Fruit fly (Drosophila melanogaster) whole organism, embryonic: Measurements from ENCODE around the gene Rab9.
A peak's percentile ranks its signal among the peaks of the same experiment; 100 is the strongest.

ENCODE experiments used
- Adf1 ChIP-seq: fragments of 200-800 bp; sonication (Bioruptor generic); IDR thresholded peaks from 2 replicates; pipeline ENCODE4 v1.3.6; 2022; ENCODE audit warnings: missing biosample characterization, missing genetic modification characterization
- Aef1 ChIP-seq: fragments of 200-800 bp; sonication (Bioruptor generic); IDR thresholded peaks from 3 replicates; pipeline ENCODE4 v1.3.6; 2022; ENCODE audit warnings: missing biosample characterization, missing genetic modification characterization
- Awh ChIP-seq: fragments of 200-800 bp; sonication (Bioruptor generic); IDR thresholded peaks from 2 replicates; pipeline ENCODE4, ENCODE4 v1.3.6; 2022; ENCODE audit warnings: missing biosample characterization, missing genetic modification characterization
- B-H2 ChIP-seq: fragments of 200-800 bp; sonication (Bioruptor generic); optimal IDR thresholded peaks from 2 replicates; lab custom pipeline; 2018; ENCODE audit warnings: missing biosample characterization, mild to moderate bottlenecking, missing genetic modification characterization
- BEAF-32 ChIP-seq: fragments of 200-800 bp; sonication (Bioruptor generic); optimal IDR thresholded peaks from 3 replicates; lab custom pipeline; 2017; ENCODE audit warnings: missing biosample characterization, missing genetic modification characterization, mild to moderate bottlenecking, moderate library complexity, missing genetic modification reagents
- BtbVII ChIP-seq: fragments of 200-800 bp; sonication (Bioruptor generic); optimal IDR thresholded peaks from 3 replicates; lab custom pipeline; 2017; ENCODE audit warnings: missing biosample characterization, mild to moderate bottlenecking, missing genetic modification characterization
- CG10209 ChIP-seq: fragments of 200-800 bp; sonication (Bioruptor generic); optimal IDR thresholded peaks from 3 replicates; lab custom pipeline; 2017; ENCODE audit warnings: missing biosample characterization, mild to moderate bottlenecking, missing genetic modification characterization, missing genetic modification reagents
- CG11695 ChIP-seq: fragments of 200-800 bp; sonication (Bioruptor generic); IDR thresholded peaks from 3 replicates; pipeline ENCODE4 v1.3.6; 2022; ENCODE audit warnings: missing biosample characterization, missing genetic modification characterization
- CG12071 ChIP-seq: fragments of 200-800 bp; sonication (Bioruptor generic); optimal IDR thresholded peaks from 3 replicates; lab custom pipeline; 2018; ENCODE audit warnings: missing biosample characterization, mild to moderate bottlenecking, missing genetic modification characterization
- CG1233 ChIP-seq: fragments of 200-800 bp; sonication (Bioruptor generic); optimal IDR thresholded peaks from 4 replicates; lab custom pipeline; 2018; ENCODE audit warnings: missing biosample characterization, mild to moderate bottlenecking, missing genetic modification characterization
- CG17829 ChIP-seq: fragments of 200-800 bp; optimal IDR thresholded peaks from 2 replicates; lab custom pipeline; 2019; ENCODE audit warnings: missing biosample characterization, mild to moderate bottlenecking, missing genetic modification characterization, moderate library complexity
- CG18262 ChIP-seq: fragments of 200-800 bp; optimal IDR thresholded peaks from 3 replicates; lab custom pipeline; 2019; ENCODE audit warnings: missing biosample characterization, mild to moderate bottlenecking, missing genetic modification characterization, moderate library complexity
- CG34224 ChIP-seq: fragments of 200-800 bp; sonication (Bioruptor generic); IDR thresholded peaks from 3 replicates; pipeline ENCODE4 v1.3.6; 2022; ENCODE audit warnings: missing biosample characterization, missing genetic modification characterization; ENCODE audit not compliant: partially characterized antibody
- CG34422 ChIP-seq: fragments of 200-800 bp; sonication (Bioruptor generic); IDR thresholded peaks from 3 replicates; pipeline ENCODE4 v1.3.6; 2022; ENCODE audit warnings: missing biosample characterization, missing genetic modification characterization
- CG4617 ChIP-seq: fragments of 200-800 bp; sonication (Bioruptor generic); optimal IDR thresholded peaks from 3 replicates; lab custom pipeline; 2016; ENCODE audit warnings: missing biosample characterization, missing genetic modification characterization, borderline replicate concordance
- CG5245 ChIP-seq: fragments of 200-800 bp; sonication (Bioruptor generic); optimal IDR thresholded peaks from 3 replicates; lab custom pipeline; 2016; ENCODE audit warnings: missing biosample characterization, missing genetic modification characterization
- CG6272 ChIP-seq: fragments of 200-800 bp; sonication (Bioruptor generic); IDR thresholded peaks from 2 replicates; pipeline ENCODE4 v1.3.6; 2022; ENCODE audit warnings: missing biosample characterization, missing genetic modification characterization
- CG6683 ChIP-seq: fragments of 200-800 bp; sonication (Bioruptor generic); optimal IDR thresholded peaks from 2 replicates; lab custom pipeline; 2017; ENCODE audit warnings: missing biosample characterization, mild to moderate bottlenecking, missing genetic modification characterization, missing genetic modification reagents
- CG7357 ChIP-seq: fragments of 200-800 bp; sonication (Bioruptor generic); IDR thresholded peaks from 3 replicates; pipeline ENCODE4 v1.3.6; 2022; ENCODE audit warnings: missing biosample characterization, missing genetic modification characterization
- CG7372 ChIP-seq: fragments of 200-800 bp; sonication (Bioruptor generic); IDR thresholded peaks from 2 replicates; pipeline ENCODE4 v1.3.6; 2022; ENCODE audit warnings: missing biosample characterization, missing genetic modification characterization
- CG8388 ChIP-seq: fragments of 200-800 bp; sonication (Bioruptor generic); optimal IDR thresholded peaks from 2 replicates; lab custom pipeline; 2019; ENCODE audit warnings: missing biosample characterization, mild to moderate bottlenecking, missing genetic modification characterization, moderate library complexity
- CG8478 ChIP-seq: fragments of >200 bp; optimal IDR thresholded peaks from 2 replicates; lab custom pipeline; 2018
- CG9727 ChIP-seq: fragments of 200-800 bp; sonication (Bioruptor generic); optimal IDR thresholded peaks from 3 replicates; lab custom pipeline; 2017; ENCODE audit warnings: missing biosample characterization, mild to moderate bottlenecking, missing genetic modification characterization
- D19B ChIP-seq: fragments of 200-800 bp; sonication (Bioruptor generic); optimal IDR thresholded peaks from 2 replicates; lab custom pipeline; 2017; ENCODE audit warnings: missing biosample characterization, mild to moderate bottlenecking, missing genetic modification characterization
- Deaf1 ChIP-seq: fragments of 200-800 bp; optimal IDR thresholded peaks from 3 replicates; lab custom pipeline; 2019; ENCODE audit warnings: missing biosample characterization, mild to moderate bottlenecking, missing genetic modification characterization, moderate library complexity
- Fer2 ChIP-seq: fragments of 200-800 bp; sonication (Bioruptor generic); optimal IDR thresholded peaks from 2 replicates; lab custom pipeline; 2018; ENCODE audit warnings: missing biosample characterization, mild to moderate bottlenecking, missing genetic modification characterization, moderate library complexity
- Kr ChIP-seq: fragments of 200-800 bp; sonication (Bioruptor generic); optimal IDR thresholded peaks from 2 replicates; lab custom pipeline; 2017; ENCODE audit warnings: missing biosample characterization, mild to moderate bottlenecking, missing genetic modification characterization
- Nf-YB ChIP-seq: fragments of 200-800 bp; sonication (Bioruptor generic); optimal IDR thresholded peaks from 3 replicates; lab custom pipeline; 2019; ENCODE audit warnings: missing biosample characterization, mild to moderate bottlenecking, missing genetic modification characterization, moderate library complexity
- Ptx1 ChIP-seq: fragments of 200-800 bp; sonication (Bioruptor generic); IDR thresholded peaks from 2 replicates; pipeline ENCODE4 v1.3.6; 2022; ENCODE audit warnings: missing biosample characterization, missing genetic modification characterization
- Xrp1 ChIP-seq: fragments of 200-800 bp; sonication (Bioruptor generic); IDR thresholded peaks from 2 replicates; pipeline ENCODE4 v1.3.6; 2022; ENCODE audit warnings: missing biosample characterization, missing genetic modification characterization
- abd-A ChIP-seq: fragments of 200-800 bp; sonication (Bioruptor generic); optimal IDR thresholded peaks from 3 replicates; lab custom pipeline; 2019; ENCODE audit warnings: missing biosample characterization, mild to moderate bottlenecking, missing genetic modification characterization, moderate library complexity
- ac ChIP-seq: fragments of 200-800 bp; sonication (Bioruptor generic); optimal IDR thresholded peaks from 3 replicates; lab custom pipeline; 2017; ENCODE audit warnings: missing biosample characterization, mild to moderate bottlenecking, missing genetic modification characterization
- chn ChIP-seq: fragments of 200-800 bp; sonication (Bioruptor generic); optimal IDR thresholded peaks from 2 replicates; lab custom pipeline; 2016; ENCODE audit warnings: missing biosample characterization, missing genetic modification characterization
- ci ChIP-seq: fragments of 200-800 bp; sonication (Bioruptor generic); IDR thresholded peaks from 3 replicates; pipeline ENCODE4 v1.3.6; 2022; ENCODE audit warnings: missing biosample characterization, missing genetic modification characterization
- crp ChIP-seq, 2 experiments: fragments of 200-800 bp; sonication (Bioruptor generic); optimal IDR thresholded peaks; 2 replicates in 1 of 2; 3 replicates in 1 of 2; lab custom pipeline; 2017; ENCODE audit warnings: missing biosample characterization in 2 of 2, missing genetic modification characterization in 2 of 2, mild to moderate bottlenecking in 1 of 2, moderate library complexity in 1 of 2
- cwo ChIP-seq: fragments of 200-800 bp; sonication (Bioruptor generic); optimal IDR thresholded peaks from 3 replicates; lab custom pipeline; 2017; ENCODE audit warnings: missing biosample characterization, missing genetic modification characterization, mild to moderate bottlenecking, moderate library complexity, missing genetic modification reagents
- dm ChIP-seq: fragments of 200-800 bp; sonication (Bioruptor generic); optimal IDR thresholded peaks from 3 replicates; lab custom pipeline; 2016; ENCODE audit warnings: missing biosample characterization, missing genetic modification characterization
- jigr1 ChIP-seq: fragments of 200-800 bp; sonication (Bioruptor generic); IDR thresholded peaks from 3 replicates; pipeline ENCODE4 v1.3.6; 2022; ENCODE audit warnings: missing biosample characterization, missing genetic modification characterization
- jing ChIP-seq: fragments of 200-800 bp; sonication (Bioruptor generic); optimal IDR thresholded peaks from 2 replicates; lab custom pipeline; 2018; ENCODE audit warnings: missing biosample characterization, mild to moderate bottlenecking, missing genetic modification characterization
- knrl ChIP-seq: fragments of 200-800 bp; sonication (Bioruptor generic); IDR thresholded peaks from 3 replicates; pipeline ENCODE4 v1.3.6; 2022; ENCODE audit warnings: missing biosample characterization, missing genetic modification characterization; ENCODE audit not compliant: partially characterized antibody
- nau ChIP-seq: fragments of 200-800 bp; sonication (Bioruptor generic); optimal IDR thresholded peaks from 3 replicates; lab custom pipeline; 2017; ENCODE audit warnings: missing biosample characterization, mild to moderate bottlenecking, missing genetic modification characterization, missing genetic modification reagents
- p53 ChIP-seq: fragments of 200-800 bp; sonication (Bioruptor generic); optimal IDR thresholded peaks from 2 replicates; lab custom pipeline; 2016; ENCODE audit warnings: missing biosample characterization, missing genetic modification characterization
- phol ChIP-seq: fragments of 200-800 bp; sonication (Bioruptor generic); optimal IDR thresholded peaks from 3 replicates; lab custom pipeline; 2018; ENCODE audit warnings: missing biosample characterization, mild to moderate bottlenecking, missing genetic modification characterization, moderate library complexity
- pita ChIP-seq: fragments of 200-800 bp; sonication (Bioruptor generic); optimal IDR thresholded peaks from 2 replicates; lab custom pipeline; 2017; ENCODE audit warnings: missing biosample characterization, mild to moderate bottlenecking, missing genetic modification characterization
- psq ChIP-seq: fragments of 200-800 bp; sonication (Bioruptor generic); optimal IDR thresholded peaks from 2 replicates; lab custom pipeline; 2017; ENCODE audit warnings: missing biosample characterization, missing genetic modification characterization
- pzg ChIP-seq: fragments of 200-800 bp; sonication (Bioruptor generic); optimal IDR thresholded peaks from 3 replicates; lab custom pipeline; 2018; ENCODE audit warnings: missing biosample characterization, mild to moderate bottlenecking, missing genetic modification characterization, moderate library complexity
- sd ChIP-seq: fragments of 200-800 bp; sonication (Bioruptor generic); optimal IDR thresholded peaks from 3 replicates; lab custom pipeline; 2018; ENCODE audit warnings: missing biosample characterization, mild to moderate bottlenecking, missing genetic modification characterization, moderate library complexity
- slbo ChIP-seq: fragments of 200-800 bp; sonication (Bioruptor generic); IDR thresholded peaks from 2 replicates; pipeline ENCODE4 v1.3.6; 2022; ENCODE audit warnings: missing biosample characterization, missing genetic modification characterization
- trh ChIP-seq: fragments of 200-800 bp; sonication (Bioruptor generic); optimal IDR thresholded peaks from 2 replicates; lab custom pipeline; 2016; ENCODE audit warnings: missing biosample characterization, missing genetic modification characterization
- usp ChIP-seq: fragments of >200 bp; optimal IDR thresholded peaks from 2 replicates; lab custom pipeline; 2017; ENCODE audit warnings: missing biosample characterization, missing genetic modification characterization
- zfh2 ChIP-seq: fragments of 200-800 bp; sonication (Bioruptor generic); optimal IDR thresholded peaks from 2 replicates; lab custom pipeline; 2016; ENCODE audit warnings: missing biosample characterization, missing genetic modification characterization

Rab9 gene

dm6 chr2L:19444734-19445140, 12.4 kb downstream of the Rab9 start, which contains the start of gene Hs2st (continued):
- TF ChIP-seq D19B (peak; percentile 80), ac (GFP tag; lab: Kevin White, UChicago) (peak; percentile 59), crp (GFP tag; optimal IDR thresholded peaks at IDR 0.05; lab: Kevin White, UChicago) (peak; percentile 50 to 85), ci (GFP tag; lab: Robert Waterston, UW) (peak; percentile 83), zfh2 (GFP tag; lab: Kevin White, UChicago) (peak; percentile 98), jigr1 (GFP tag; lab: Robert Waterston, UW) (peak; percentile 85; the same call in 2 of the 3 replicates), CG34224 (GFP tag; lab: Robert Waterston, UW) (no peak), CG17829 (peak; percentile 93), sd (tag; lab: Kevin White, UChicago) (peak; percentile 98), Xrp1 (GFP tag; lab: Robert Waterston, UW) (peak; percentile 94), Fer2 (tag; lab: Kevin White, UChicago) (peak; percentile 85), Nf-YB (GFP tag; lab: Kevin White, UChicago) (peak; percentile 65), CG12071 (GFP tag; lab: Kevin White, UChicago) (peak; percentile 47), usp (GFP tag; lab: Kevin White, UChicago) (no peak), CG7372 (GFP tag; lab: Robert Waterston, UW) (peak; percentile 91), jing (GFP tag; lab: Kevin White, UChicago) (peak; percentile 74), CG1233 (GFP tag; lab: Kevin White, UChicago) (peak; percentile 83), CG11695 (GFP tag; lab: Robert Waterston, UW) (peak; percentile 82), slbo (peak; percentile 98), Awh (GFP tag; lab: Robert Waterston, UW) (peak; percentile 79), pzg (GFP tag; lab: Kevin White, UChicago) (peak; percentile 87), Kr (GFP tag; lab: Kevin White, UChicago) (peak; percentile 93), knrl (GFP tag; lab: Robert Waterston, UW) (peak; percentile 59; the same call in 2 of the 3 replicates), CG8478 (no peak), abd-A (tag; lab: Kevin White, UChicago) (no peak), Aef1 (GFP tag; lab: Robert Waterston, UW) (peak; percentile 94), CG6683 (GFP tag; lab: Kevin White, UChicago) (peak; percentile 68), CG18262 (peak; percentile 84), CG9727 (GFP tag; lab: Kevin White, UChicago) (peak; percentile 89), CG34422 (GFP tag; lab: Robert Waterston, UW) (peak; percentile 94), dm (GFP tag; lab: Kevin White, UChicago) (peak; percentile 89), CG6272 (peak; percentile 95), phol (tag; lab: Kevin White, UChicago) (peak; percentile 94), cwo (GFP tag; lab: Kevin White, UChicago) (peak; percentile 75), pita (GFP tag; lab: Kevin White, UChicago) (no peak), nau (GFP tag; lab: Kevin White, UChicago) (no peak), chn (GFP tag; lab: Kevin White, UChicago) (peak; percentile 95), CG5245 (GFP tag; lab: Kevin White, UChicago) (peak; percentile 90), B-H2 (GFP tag; lab: Kevin White, UChicago) (peak; percentile 90), psq (GFP tag; lab: Kevin White, UChicago) (peak; percentile 83), BtbVII (peak; percentile 79), CG4617 (GFP tag; lab: Kevin White, UChicago) (peak; percentile 96), CG8388 (peak; percentile 85), CG10209 (GFP tag; lab: Kevin White, UChicago) (peak; percentile 94), BEAF-32 (peak; percentile 68), p53 (GFP tag; lab: Kevin White, UChicago) (peak; percentile 88), Ptx1 (GFP tag; lab: Robert Waterston, UW) (peak; percentile 97), CG7357 (GFP tag; lab: Robert Waterston, UW) (peak; percentile 87), Adf1 (GFP tag; lab: Robert Waterston, UW) (peak; percentile 75), trh (GFP tag; lab: Kevin White, UChicago) (peak; percentile 81), Deaf1 (tag; lab: Kevin White, UChicago) (no peak)
